Fruit fly (Drosophila melanogaster) whole organism, embryonic: ENCODE results near the gene Ube3a.
A peak's percentile ranks its signal among the peaks of the same experiment; 100 is the strongest.

ENCODE experiments used
- Adf1 ChIP-seq: fragments of 200-800 bp; sonication (Bioruptor generic); IDR thresholded peaks from 2 replicates; pipeline ENCODE4 v1.3.6; 2022; ENCODE audit warnings: missing biosample characterization, missing genetic modification characterization
- Asciz ChIP-seq: fragments of 200-800 bp; sonication (Bioruptor generic); optimal IDR thresholded peaks from 2 replicates; lab custom pipeline; 2017; ENCODE audit warnings: missing biosample characterization, mild to moderate bottlenecking, missing genetic modification characterization, missing genetic modification reagents
- Atf6 ChIP-seq: fragments of 200-800 bp; sonication (Bioruptor generic); IDR thresholded peaks from 2 replicates; pipeline ENCODE4 v1.3.6; 2022; ENCODE audit warnings: missing biosample characterization, missing genetic modification characterization
- Bgb ChIP-seq: fragments of 200-800 bp; sonication (Bioruptor generic); IDR thresholded peaks from 2 replicates; pipeline ENCODE4 v1.3.6; 2022; ENCODE audit warnings: missing biosample characterization, missing genetic modification characterization; ENCODE audit not compliant: partially characterized antibody
- Bteb2 ChIP-seq: fragments of 200-800 bp; sonication (Bioruptor generic); optimal IDR thresholded peaks from 2 replicates; lab custom pipeline; 2016; ENCODE audit warnings: missing biosample characterization, missing genetic modification characterization
- CG10543 ChIP-seq: fragments of 200-800 bp; sonication (Bioruptor generic); optimal IDR thresholded peaks from 3 replicates; lab custom pipeline; 2017; ENCODE audit warnings: missing biosample characterization, mild to moderate bottlenecking, missing genetic modification characterization, moderate library complexity
- CG10979 ChIP-seq: fragments of 200-800 bp; sonication (Bioruptor generic); optimal IDR thresholded peaks from 2 replicates; lab custom pipeline; 2018; ENCODE audit warnings: missing biosample characterization, mild to moderate bottlenecking, missing genetic modification characterization, moderate library complexity
- CG11398 ChIP-seq: fragments of 200-800 bp; sonication (Bioruptor generic); optimal IDR thresholded peaks from 2 replicates; lab custom pipeline; 2016; ENCODE audit warnings: missing biosample characterization, missing genetic modification characterization
- CG13775 ChIP-seq: fragments of 200-800 bp; sonication (Bioruptor generic); optimal IDR thresholded peaks from 3 replicates; lab custom pipeline; 2017; ENCODE audit warnings: missing biosample characterization, mild to moderate bottlenecking, missing genetic modification characterization
- CG14667 ChIP-seq: fragments of 200-800 bp; sonication (Bioruptor generic); IDR thresholded peaks from 2 replicates; pipeline ENCODE4 v1.3.6; 2022; ENCODE audit warnings: missing biosample characterization, missing genetic modification characterization
- CG15011 ChIP-seq: fragments of 200-800 bp; sonication (Bioruptor generic); optimal IDR thresholded peaks from 3 replicates; lab custom pipeline; 2018; ENCODE audit warnings: missing biosample characterization, mild to moderate bottlenecking, missing genetic modification characterization
- CG1603 ChIP-seq: fragments of 200-800 bp; sonication (Bioruptor generic); optimal IDR thresholded peaks from 2 replicates; lab custom pipeline; 2019; ENCODE audit warnings: missing biosample characterization, mild to moderate bottlenecking, missing genetic modification characterization, moderate library complexity
- CG16815 ChIP-seq: fragments of 200-800 bp; sonication (Bioruptor generic); optimal IDR thresholded peaks from 3 replicates; lab custom pipeline; 2017; ENCODE audit warnings: missing biosample characterization, mild to moderate bottlenecking, missing genetic modification characterization
- CG17912 ChIP-seq: fragments of 200-800 bp; sonication (Bioruptor generic); optimal IDR thresholded peaks from 2 replicates; lab custom pipeline; 2018; ENCODE audit warnings: missing biosample characterization, mild to moderate bottlenecking, missing genetic modification characterization
- CG2875 ChIP-seq: fragments of 200-800 bp; sonication (Bioruptor generic); optimal IDR thresholded peaks from 2 replicates; lab custom pipeline; 2017; ENCODE audit warnings: missing biosample characterization, mild to moderate bottlenecking, missing genetic modification characterization, missing genetic modification reagents
- CG30431 ChIP-seq: fragments of 200-800 bp; sonication (Bioruptor generic); optimal IDR thresholded peaks from 2 replicates; lab custom pipeline; 2017; ENCODE audit warnings: missing biosample characterization, missing genetic modification characterization
- CG3407 ChIP-seq: fragments of 200-800 bp; sonication (Bioruptor generic); optimal IDR thresholded peaks from 2 replicates; lab custom pipeline; 2018; ENCODE audit warnings: missing biosample characterization, mild to moderate bottlenecking, missing genetic modification characterization
- CG3847 ChIP-seq: fragments of 200-800 bp; sonication (Bioruptor generic); IDR thresholded peaks from 2 replicates; pipeline ENCODE4 v1.3.6; 2022; ENCODE audit warnings: missing biosample characterization, missing genetic modification characterization
- CG6254 ChIP-seq: fragments of 200-800 bp; sonication (Bioruptor generic); optimal IDR thresholded peaks from 3 replicates; lab custom pipeline; 2017; ENCODE audit warnings: mild to moderate bottlenecking, missing biosample characterization, missing genetic modification reagents, missing genetic modification characterization
- CG6683 ChIP-seq: fragments of 200-800 bp; sonication (Bioruptor generic); optimal IDR thresholded peaks from 2 replicates; lab custom pipeline; 2017; ENCODE audit warnings: missing biosample characterization, mild to moderate bottlenecking, missing genetic modification characterization, missing genetic modification reagents
- CG6791 ChIP-seq: fragments of 200-800 bp; sonication (Bioruptor generic); IDR thresholded peaks from 3 replicates; pipeline ENCODE4 v1.3.6; 2022; ENCODE audit warnings: missing biosample characterization, missing genetic modification characterization; ENCODE audit not compliant: partially characterized antibody
- CG6813 ChIP-seq: fragments of 200-800 bp; sonication (Bioruptor generic); optimal IDR thresholded peaks from 2 replicates; lab custom pipeline; 2017; ENCODE audit warnings: missing biosample characterization, missing genetic modification characterization, mild to moderate bottlenecking, moderate library complexity, missing genetic modification reagents
- CG8924 ChIP-seq: fragments of 200-800 bp; optimal IDR thresholded peaks from 3 replicates; lab custom pipeline; 2019; ENCODE audit warnings: missing biosample characterization, mild to moderate bottlenecking, missing genetic modification characterization, moderate library complexity
- CG9215 ChIP-seq: fragments of 200-800 bp; sonication (Bioruptor generic); IDR thresholded peaks from 2 replicates; pipeline ENCODE4 v1.3.6; 2022; ENCODE audit warnings: missing biosample characterization, missing genetic modification characterization
- CG9609 ChIP-seq: fragments of 200-800 bp; sonication (Bioruptor generic); optimal IDR thresholded peaks from 3 replicates; lab custom pipeline; 2016; ENCODE audit warnings: missing biosample characterization, missing genetic modification characterization
- Chrac-16 ChIP-seq: fragments of 200-800 bp; sonication (Bioruptor generic); optimal IDR thresholded peaks from 3 replicates; lab custom pipeline; 2016; ENCODE audit warnings: missing biosample characterization, missing genetic modification characterization
- CrebB ChIP-seq: fragments of 200-800 bp; sonication (Bioruptor generic); optimal IDR thresholded peaks from 3 replicates; lab custom pipeline; 2018; ENCODE audit warnings: missing biosample characterization, mild to moderate bottlenecking, missing genetic modification characterization
- Dbx ChIP-seq: fragments of 200-800 bp; sonication (Bioruptor generic); IDR thresholded peaks from 3 replicates; pipeline ENCODE4 v1.3.6; 2022; ENCODE audit warnings: missing biosample characterization, missing genetic modification characterization
- Mrtf ChIP-seq: fragments of 200-800 bp; sonication (Bioruptor generic); IDR thresholded peaks from 3 replicates; pipeline ENCODE4 v1.3.6; 2022; ENCODE audit warnings: missing biosample characterization, missing genetic modification characterization
- NC2β ChIP-seq: fragments of 200-800 bp; sonication (Bioruptor generic); optimal IDR thresholded peaks from 2 replicates; lab custom pipeline; 2016; ENCODE audit warnings: missing biosample characterization, missing genetic modification characterization
- NK7.1 ChIP-seq: fragments of 200-800 bp; sonication (Bioruptor generic); optimal IDR thresholded peaks from 3 replicates; lab custom pipeline; 2016; ENCODE audit warnings: missing biosample characterization, missing genetic modification characterization
- Nf-YA ChIP-seq: fragments of 200-800 bp; sonication (Bioruptor generic); IDR thresholded peaks from 2 replicates; pipeline ENCODE4 v1.3.6; 2022; ENCODE audit warnings: missing biosample characterization, missing genetic modification characterization
- Optix ChIP-seq: fragments of 200-800 bp; sonication (Bioruptor generic); IDR thresholded peaks from 3 replicates; pipeline ENCODE4 v1.3.6; 2022; ENCODE audit warnings: missing biosample characterization, missing genetic modification characterization
- Pdp1 ChIP-seq, 2 experiments: fragments of 200-800 bp; sonication (Bioruptor generic); optimal IDR thresholded peaks; 3 replicates each; lab custom pipeline; 2016; ENCODE audit warnings: missing biosample characterization in 2 of 2, missing genetic modification characterization in 2 of 2, mild to moderate bottlenecking in 1 of 2, moderate library complexity in 1 of 2
- Ptx1 ChIP-seq: fragments of 200-800 bp; sonication (Bioruptor generic); IDR thresholded peaks from 2 replicates; pipeline ENCODE4 v1.3.6; 2022; ENCODE audit warnings: missing biosample characterization, missing genetic modification characterization
- Side ChIP-seq: fragments of 200-800 bp; sonication (Bioruptor generic); optimal IDR thresholded peaks from 2 replicates; lab custom pipeline; 2016; ENCODE audit warnings: missing biosample characterization, missing genetic modification characterization
- Sry-δ ChIP-seq: fragments of 200-800 bp; sonication (Bioruptor generic); optimal IDR thresholded peaks from 2 replicates; lab custom pipeline; 2016; ENCODE audit warnings: missing biosample characterization, missing genetic modification characterization
- Xbp1 ChIP-seq: fragments of 200-800 bp; sonication (Bioruptor generic); optimal IDR thresholded peaks from 3 replicates; lab custom pipeline; 2016; ENCODE audit warnings: missing biosample characterization, mild to moderate bottlenecking, missing genetic modification characterization
- az2 ChIP-seq: fragments of 200-800 bp; sonication (Bioruptor generic); optimal IDR thresholded peaks from 3 replicates; lab custom pipeline; 2016; ENCODE audit warnings: missing biosample characterization, missing genetic modification characterization
- cato ChIP-seq: fragments of 200-800 bp; sonication (Bioruptor generic); optimal IDR thresholded peaks from 2 replicates; lab custom pipeline; 2016; ENCODE audit warnings: missing biosample characterization, missing genetic modification characterization, borderline replicate concordance
- dan ChIP-seq: fragments of 200-800 bp; sonication (Bioruptor generic); IDR thresholded peaks from 2 replicates; pipeline ENCODE4 v1.3.6; 2022; ENCODE audit warnings: missing biosample characterization, missing genetic modification characterization
- danr ChIP-seq: fragments of 200-800 bp; sonication (Bioruptor generic); IDR thresholded peaks from 2 replicates; pipeline ENCODE4 v1.3.6; 2022; ENCODE audit warnings: missing biosample characterization, missing genetic modification characterization
- eyg ChIP-seq: fragments of 200-800 bp; sonication (Bioruptor generic); optimal IDR thresholded peaks from 3 replicates; lab custom pipeline; 2016; ENCODE audit warnings: missing biosample characterization, missing genetic modification characterization
- fd3F ChIP-seq: fragments of 200-800 bp; sonication (Bioruptor generic); optimal IDR thresholded peaks from 2 replicates; lab custom pipeline; 2018; ENCODE audit warnings: missing biosample characterization, mild to moderate bottlenecking, missing genetic modification characterization, moderate library complexity
- nmo ChIP-seq: fragments of 200-800 bp; sonication (Bioruptor generic); optimal IDR thresholded peaks from 2 replicates; lab custom pipeline; 2018; ENCODE audit warnings: missing biosample characterization, mild to moderate bottlenecking, missing genetic modification characterization, moderate library complexity
- pzg ChIP-seq: fragments of 200-800 bp; sonication (Bioruptor generic); optimal IDR thresholded peaks from 3 replicates; lab custom pipeline; 2018; ENCODE audit warnings: missing biosample characterization, mild to moderate bottlenecking, missing genetic modification characterization, moderate library complexity
- so ChIP-seq: fragments of 200-800 bp; sonication (Bioruptor generic); IDR thresholded peaks from 3 replicates; pipeline ENCODE4 v1.3.6; 2022; ENCODE audit warnings: missing biosample characterization, missing genetic modification characterization
- wek ChIP-seq: fragments of 200-800 bp; sonication (Bioruptor generic); optimal IDR thresholded peaks from 3 replicates; lab custom pipeline; 2018; ENCODE audit warnings: missing biosample characterization, mild to moderate bottlenecking, missing genetic modification characterization, moderate library complexity

The Ube3a gene

DNA sequence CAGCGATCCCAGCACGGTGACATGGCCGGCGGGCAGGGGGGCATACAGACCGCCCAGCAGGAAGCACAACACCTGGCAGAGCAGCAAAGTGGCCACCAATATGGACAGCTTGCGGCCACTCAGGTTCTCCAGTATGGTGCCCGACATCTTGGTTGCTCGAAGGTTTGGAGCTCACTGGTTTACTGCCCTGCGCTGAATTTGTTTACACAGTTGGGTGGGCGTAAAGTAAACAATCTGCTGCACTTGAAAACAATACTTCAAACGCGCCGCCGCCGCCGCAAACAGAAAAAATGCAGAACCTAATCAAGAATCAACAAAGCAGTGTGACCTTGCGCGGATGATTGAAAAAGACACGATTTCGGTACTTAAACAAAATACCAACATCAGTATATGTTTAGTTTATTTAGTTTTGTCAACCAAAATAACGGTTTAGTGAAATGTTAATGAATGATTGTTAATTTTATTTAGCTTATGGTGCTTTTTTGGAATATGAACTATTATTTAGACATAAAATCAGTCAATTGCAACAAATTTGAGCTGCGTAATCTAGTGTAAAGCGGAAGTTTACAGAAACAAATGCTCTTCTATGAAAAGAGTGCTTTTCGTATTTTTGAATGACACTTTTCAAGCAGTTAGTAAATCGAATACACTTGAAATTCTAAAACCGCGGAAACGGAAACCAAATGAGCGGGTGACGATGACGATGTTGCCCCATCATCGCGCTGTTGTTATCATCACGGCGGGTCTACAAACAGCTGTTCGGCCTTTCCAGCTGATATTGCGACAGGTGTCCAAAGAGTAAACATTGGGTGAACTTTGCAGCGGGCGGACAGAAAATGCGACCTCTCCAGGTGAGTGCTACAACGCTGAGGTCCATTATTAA lies 40.8 kb downstream of the Ube3a start, which contains the start of the genes wls and Adck5 (continued):
- TF ChIP-seq Adf1 (GFP tag; lab: Robert Waterston, UW) (peak; percentile 11; the same call in 1 of the 2 replicates), eyg (GFP tag; lab: Kevin White, UChicago) (peak; percentile 40), CG30431 (GFP tag; lab: Kevin White, UChicago) (peak; percentile 20), CG3847 (GFP tag; lab: Robert Waterston, UW) (no peak), CG3407 (GFP tag; lab: Kevin White, UChicago) (peak; percentile 11), CG10979 (tag; lab: Kevin White, UChicago) (peak; percentile 16), Bteb2 (GFP tag; lab: Kevin White, UChicago) (peak; percentile 44), CG6254 (GFP tag; lab: Kevin White, UChicago) (no peak), Mrtf (no peak), CG6813 (GFP tag; lab: Kevin White, UChicago) (peak; percentile 67), fd3F (GFP tag; lab: Kevin White, UChicago) (peak; percentile 13), NK7.1 (GFP tag; lab: Kevin White, UChicago) (no peak), so (GFP tag; lab: Robert Waterston, UW) (peak; percentile 58; the same call in 1 of the 3 replicates), Chrac-16 (no peak), CG11398 (GFP tag; lab: Kevin White, UChicago) (peak; percentile 45), pzg (peak; percentile 41), NC2β (GFP tag; lab: Kevin White, UChicago) (peak; percentile 26), dan (GFP tag; lab: Robert Waterston, UW) (no peak), Asciz (GFP tag; lab: Kevin White, UChicago) (no peak), CG6791 (GFP tag; lab: Robert Waterston, UW) (0 out of 3 replicates have a peak, but pooled peaks have one; percentile 20), CG6683 (GFP tag; lab: Kevin White, UChicago) (peak; percentile 39), CG15011 (GFP tag; lab: Kevin White, UChicago) (peak; percentile 61), Sry-δ (GFP tag; lab: Kevin White, UChicago) (peak; percentile 25), CG2875 (GFP tag; lab: Kevin White, UChicago) (peak; percentile 25), Side (GFP tag; lab: Kevin White, UChicago) (peak; percentile 70), CG9215 (GFP tag; lab: Robert Waterston, UW) (no peak), Bgb (GFP tag; lab: Robert Waterston, UW) (peak; percentile 24; the same call in 1 of the 2 replicates), Atf6 (0 out of 2 replicates have a peak, but pooled peaks have one; percentile 26), Optix (GFP tag; lab: Robert Waterston, UW) (no peak), CG14667 (no peak), CG17912 (GFP tag; lab: Kevin White, UChicago) (peak; percentile 45), CG9609 (GFP tag; lab: Kevin White, UChicago) (peak; percentile 2), Ptx1 (GFP tag; lab: Robert Waterston, UW) (no peak), CG1603 (tag; lab: Kevin White, UChicago) (peak; percentile 57), cato (no peak), Dbx (GFP tag; lab: Robert Waterston, UW) (0 out of 3 replicates have a peak, but pooled peaks have one; percentile 22), Xbp1 (GFP tag; lab: Kevin White, UChicago) (peak; percentile 26), CG16815 (GFP tag; lab: Kevin White, UChicago) (no peak), wek (GFP tag; lab: Kevin White, UChicago) (peak; percentile 62), az2 (GFP tag; lab: Kevin White, UChicago) (no peak), CG10543 (peak; percentile 57), CG13775 (peak; percentile 58), Pdp1 (GFP tag; optimal IDR thresholded peaks at IDR 0.05; lab: Kevin White, UChicago) (peak; percentile 10 to 52), Nf-YA (peak; percentile 38; the same call in 1 of the 2 replicates), CrebB (tag; lab: Kevin White, UChicago) (peak; percentile 73), nmo (GFP tag; lab: Kevin White, UChicago) (peak; percentile 45), danr (GFP tag; lab: Robert Waterston, UW) (no peak), CG8924 (tag; lab: Kevin White, UChicago) (peak; percentile 17)
